Worm (Caenorhabditis elegans): ENCODE results near the gene srpa-72.

srpa-72 gene

ce11 chrII:2764664-2765063 lies 22.6 kb upstream of the srpa-72 start, which contains the start of gene fbxb-108:
Gene fbxb-108, plus strand, starts transcription at chrII:2764964.
- no peak for TF ChIP-seq aly-1 (tag; optimal IDR thresholded peaks at IDR 0.05)

- no peak for TF ChIP-seq F13C5.2 (tag; optimal IDR thresholded peaks at IDR 0.05)
- TF ChIP-seq ceh-13 (GFP tag; optimal IDR thresholded peaks at IDR 0.05): no peak
- no peak for TF ChIP-seq ama-1 (optimal IDR thresholded peaks at IDR 0.05)
- TF ChIP-seq hmbx-1 (tag; optimal IDR thresholded peaks at IDR 0.05): no peak
- no peak for TF ChIP-seq ets-7 (tag; optimal IDR thresholded peaks at IDR 0.05)
- no peak for TF ChIP-seq sea-1 (GFP tag; conservative IDR thresholded peaks at IDR 0.05)
- no peak for TF ChIP-seq pes-1 (GFP tag; IDR thresholded peaks at IDR 0.05)
- TF ChIP-seq tbx-37 (GFP tag; conservative IDR thresholded peaks at IDR 0.05): no peak
- TF ChIP-seq B0310.2 (tag; optimal IDR thresholded peaks at IDR 0.05): no peak
- TF ChIP-seq flt-1 (GFP tag; IDR thresholded peaks at IDR 0.05): no peak
- TF ChIP-seq aly-1 (tag; optimal IDR thresholded peaks at IDR 0.05): no peak
- no peak for TF ChIP-seq ceh-36 (tag; optimal IDR thresholded peaks at IDR 0.05)
- TF ChIP-seq hmg-4 (GFP tag; optimal IDR thresholded peaks at IDR 0.05): no peak
- no peak for TF ChIP-seq tra-4 (tag; optimal IDR thresholded peaks at IDR 0.05)
- TF ChIP-seq hnd-1 (tag; optimal IDR thresholded peaks at IDR 0.05): no peak
- no peak for TF ChIP-seq tbx-11 (GFP tag; IDR thresholded peaks at IDR 0.05)
- no peak for TF ChIP-seq scrt-1 (GFP tag; IDR thresholded peaks at IDR 0.05)
Observed at ce11 chrII:2766331-2766730, 20.9 kb upstream of the srpa-72 start, which contains the start of gene F08D12.15. Gene F08D12.15, plus strand, starts transcription at chrII:2766631.

DNA sequence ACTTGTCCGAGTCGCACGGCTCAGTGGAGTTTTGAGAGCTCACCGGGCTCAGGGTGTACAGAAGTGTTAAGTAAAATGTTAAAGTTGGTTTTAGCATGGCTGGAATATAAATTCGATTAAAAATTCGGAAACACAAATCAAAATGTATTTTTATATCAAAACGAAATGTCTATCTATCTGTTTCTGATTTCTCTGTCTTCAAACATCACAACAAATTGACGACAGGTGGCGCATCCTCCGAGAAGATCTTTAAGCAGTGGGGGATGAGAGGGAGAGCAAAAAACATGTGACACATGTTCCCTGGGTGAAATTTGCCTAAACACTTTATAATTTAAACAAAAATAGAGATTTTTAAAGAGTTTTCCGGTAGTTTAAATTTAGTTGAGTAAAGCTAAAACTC lies 18.3 kb upstream of the srpa-72 start, which contains the start of gene F08D12.7:
F08D12.7 (minus strand) TSS at position 101 of the 400 bp plus-strand sequence.
- no peak for TF ChIP-seq ceh-13 (GFP tag; optimal IDR thresholded peaks at IDR 0.05)
- no peak for TF ChIP-seq tbx-37 (GFP tag; conservative IDR thresholded peaks at IDR 0.05)
- TF ChIP-seq ama-1 (optimal IDR thresholded peaks at IDR 0.05): no peak
- TF ChIP-seq flt-1 (GFP tag; IDR thresholded peaks at IDR 0.05): no peak
- no peak for TF ChIP-seq hmg-4 (GFP tag; optimal IDR thresholded peaks at IDR 0.05)
- TF ChIP-seq B0310.2 (tag; optimal IDR thresholded peaks at IDR 0.05): no peak
- no peak for TF ChIP-seq tra-4 (tag; optimal IDR thresholded peaks at IDR 0.05)
- no peak for TF ChIP-seq ets-7 (tag; optimal IDR thresholded peaks at IDR 0.05)
- TF ChIP-seq hnd-1 (tag; optimal IDR thresholded peaks at IDR 0.05): no peak
- TF ChIP-seq ceh-36 (tag; optimal IDR thresholded peaks at IDR 0.05): no peak
- no peak for TF ChIP-seq tbx-11 (GFP tag; IDR thresholded peaks at IDR 0.05)
- TF ChIP-seq scrt-1 (GFP tag; IDR thresholded peaks at IDR 0.05): no peak
- TF ChIP-seq hmbx-1 (tag; optimal IDR thresholded peaks at IDR 0.05): no peak
- TF ChIP-seq aly-1 (tag; optimal IDR thresholded peaks at IDR 0.05): no peak
- TF ChIP-seq sea-1 (GFP tag; conservative IDR thresholded peaks at IDR 0.05): no peak
- TF ChIP-seq F13C5.2 (tag; optimal IDR thresholded peaks at IDR 0.05): no peak
- TF ChIP-seq pes-1 (GFP tag; IDR thresholded peaks at IDR 0.05): no peak

- TF ChIP-seq ama-1 (optimal IDR thresholded peaks at IDR 0.05) (no peak), tbx-11 (GFP tag; IDR thresholded peaks at IDR 0.05) (no peak), flt-1 (GFP tag; IDR thresholded peaks at IDR 0.05) (no peak), F13C5.2 (tag; optimal IDR thresholded peaks at IDR 0.05) (no peak), aly-1 (tag; optimal IDR thresholded peaks at IDR 0.05) (no peak), ceh-36 (tag; optimal IDR thresholded peaks at IDR 0.05) (no peak), ets-7 (tag; optimal IDR thresholded peaks at IDR 0.05) (no peak), ceh-13 (GFP tag; optimal IDR thresholded peaks at IDR 0.05) (no peak), sea-1 (GFP tag; conservative IDR thresholded peaks at IDR 0.05) (no peak)
Observed at ce11 chrII:2770788-2771187, 16.5 kb upstream of the srpa-72 start, which contains the start of gene fbxb-105. Gene fbxb-105, minus strand, starts transcription at chrII:2770888.

ce11 chrII:2772166-2772565 lies 15.1 kb upstream of the srpa-72 start, which contains the start of gene sdz-10:
Gene sdz-10, minus strand, starts transcription at chrII:2772266.
- TF ChIP-seq ets-7 (tag; optimal IDR thresholded peaks at IDR 0.05): no peak
- TF ChIP-seq hnd-1 (tag; optimal IDR thresholded peaks at IDR 0.05): no peak
- no peak for TF ChIP-seq tra-4 (tag; optimal IDR thresholded peaks at IDR 0.05)
- TF ChIP-seq aly-1 (tag; optimal IDR thresholded peaks at IDR 0.05): no peak
- no peak for TF ChIP-seq tbx-37 (GFP tag; conservative IDR thresholded peaks at IDR 0.05)
- TF ChIP-seq sea-1 (GFP tag; conservative IDR thresholded peaks at IDR 0.05): no peak

- TF ChIP-seq tbx-11 (GFP tag; IDR thresholded peaks at IDR 0.05): no peak
- TF ChIP-seq tra-4 (tag; optimal IDR thresholded peaks at IDR 0.05): no peak
- TF ChIP-seq ama-1 (optimal IDR thresholded peaks at IDR 0.05): no peak
- no peak for TF ChIP-seq sea-1 (GFP tag; conservative IDR thresholded peaks at IDR 0.05)
- no peak for TF ChIP-seq tbx-37 (GFP tag; conservative IDR thresholded peaks at IDR 0.05)
- TF ChIP-seq hmg-4 (GFP tag; optimal IDR thresholded peaks at IDR 0.05): no peak
- TF ChIP-seq ceh-13 (GFP tag; optimal IDR thresholded peaks at IDR 0.05): no peak
- no peak for TF ChIP-seq ceh-36 (tag; optimal IDR thresholded peaks at IDR 0.05)
- TF ChIP-seq flt-1 (GFP tag; IDR thresholded peaks at IDR 0.05): no peak
- no peak for TF ChIP-seq F13C5.2 (tag; optimal IDR thresholded peaks at IDR 0.05)
- no peak for TF ChIP-seq scrt-1 (GFP tag; IDR thresholded peaks at IDR 0.05)
- no peak for TF ChIP-seq hmbx-1 (tag; optimal IDR thresholded peaks at IDR 0.05)
- TF ChIP-seq aly-1 (tag; optimal IDR thresholded peaks at IDR 0.05): no peak
- TF ChIP-seq B0310.2 (tag; optimal IDR thresholded peaks at IDR 0.05): no peak
- no peak for TF ChIP-seq ets-7 (tag; optimal IDR thresholded peaks at IDR 0.05)
- TF ChIP-seq hnd-1 (tag; optimal IDR thresholded peaks at IDR 0.05): no peak
- TF ChIP-seq pes-1 (GFP tag; IDR thresholded peaks at IDR 0.05): no peak
Observed at ce11 chrII:2773534-2773933, 13.7 kb upstream of the srpa-72 start, which contains the start of gene sdz-9. Gene sdz-9, minus strand, starts transcription at chrII:2773634.

ce11 chrII:2774904-2775303 lies 12.4 kb upstream of the srpa-72 start, which contains the start of gene fbxb-111:
Gene fbxb-111, minus strand, starts transcription at chrII:2775004.
- TF ChIP-seq hmg-4 (GFP tag; optimal IDR thresholded peaks at IDR 0.05): no peak
- no peak for TF ChIP-seq aly-1 (tag; optimal IDR thresholded peaks at IDR 0.05)
- no peak for TF ChIP-seq ama-1 (optimal IDR thresholded peaks at IDR 0.05)
- TF ChIP-seq ets-7 (tag; optimal IDR thresholded peaks at IDR 0.05): no peak
- TF ChIP-seq F13C5.2 (tag; optimal IDR thresholded peaks at IDR 0.05): no peak
- no peak for TF ChIP-seq sea-1 (GFP tag; conservative IDR thresholded peaks at IDR 0.05)
- TF ChIP-seq tra-4 (tag; optimal IDR thresholded peaks at IDR 0.05): no peak
- TF ChIP-seq ceh-36 (tag; optimal IDR thresholded peaks at IDR 0.05): no peak
- TF ChIP-seq pes-1 (GFP tag; IDR thresholded peaks at IDR 0.05): no peak
- TF ChIP-seq scrt-1 (GFP tag; IDR thresholded peaks at IDR 0.05): no peak
- no peak for TF ChIP-seq hnd-1 (tag; optimal IDR thresholded peaks at IDR 0.05)
- no peak for TF ChIP-seq tbx-11 (GFP tag; IDR thresholded peaks at IDR 0.05)
- TF ChIP-seq ceh-13 (GFP tag; optimal IDR thresholded peaks at IDR 0.05): no peak
- no peak for TF ChIP-seq flt-1 (GFP tag; IDR thresholded peaks at IDR 0.05)
- TF ChIP-seq hmbx-1 (tag; optimal IDR thresholded peaks at IDR 0.05): no peak

Data from whole organism, early embryonic.